Worm (Caenorhabditis elegans) whole organism, L2 larva: ENCODE measurements around the gene pycr-4.

ENCODE experiments used
- C34F6.9 ChIP-seq: fragments of 150-350 bp; optimal IDR thresholded peaks from 2 replicates; lab custom pipeline; 2014; ENCODE audit warnings: missing biosample characterization, missing genetic modification characterization
- F13H6.1 ChIP-seq: sonication (generic microtip); optimal IDR thresholded peaks from 2 replicates; lab custom pipeline; 2016; ENCODE audit warnings: missing genetic modification characterization, missing compliant biosample characterization
- R02D3.7 ChIP-seq: fragments of 150-350 bp; optimal IDR thresholded peaks from 2 replicates; lab custom pipeline; 2014; ENCODE audit warnings: missing biosample characterization, missing genetic modification characterization
- ZK546.5 ChIP-seq: sonication (generic microtip); optimal IDR thresholded peaks from 2 replicates; lab custom pipeline; 2017; ENCODE audit warnings: missing biosample characterization, missing genetic modification characterization
- alr-1 ChIP-seq: fragments of 150-350 bp; optimal IDR thresholded peaks from 2 replicates; lab custom pipeline; 2014; ENCODE audit warnings: missing biosample characterization, missing genetic modification characterization
- ama-1 ChIP-seq: fragments of 150-350 bp; optimal IDR thresholded peaks from 2 replicates; lab custom pipeline; 2018; ENCODE audit warnings: inconsistent platforms
- blmp-1 ChIP-seq: sonication (generic microtip); optimal IDR thresholded peaks from 2 replicates; lab custom pipeline; 2017; ENCODE audit warnings: missing genetic modification characterization, mild to moderate bottlenecking, missing compliant biosample characterization, antibody characterized with exemption, moderate library complexity; ENCODE audit not compliant: insufficient read depth
- ceh-16 ChIP-seq: fragments of 150-350 bp; optimal IDR thresholded peaks from 2 replicates; lab custom pipeline; 2014; ENCODE audit warnings: missing biosample characterization, missing genetic modification characterization
- ceh-82 ChIP-seq: fragments of 150-350 bp; optimal IDR thresholded peaks from 2 replicates; lab custom pipeline; 2014; ENCODE audit warnings: missing biosample characterization, missing genetic modification characterization
- crh-2 ChIP-seq: sonication (generic microtip); optimal IDR thresholded peaks from 2 replicates; lab custom pipeline; 2017; ENCODE audit warnings: missing biosample characterization, missing genetic modification characterization
- egl-27 ChIP-seq: sonication (generic microtip); optimal IDR thresholded peaks from 3 replicates; lab custom pipeline; 2017; ENCODE audit warnings: missing biosample characterization, missing genetic modification reagents, missing genetic modification characterization
- elt-1 ChIP-seq: fragments of 150-350 bp; optimal IDR thresholded peaks from 2 replicates; lab custom pipeline; 2014; ENCODE audit warnings: missing biosample characterization, missing genetic modification characterization
- elt-3 ChIP-seq: sonication (generic microtip); optimal IDR thresholded peaks from 2 replicates; lab custom pipeline; 2017; ENCODE audit warnings: missing biosample characterization, missing genetic modification characterization
- fos-1 ChIP-seq: fragments of 150-350 bp; optimal IDR thresholded peaks from 2 replicates; lab custom pipeline; 2014; ENCODE audit warnings: missing biosample characterization, missing genetic modification characterization
- gmeb-1 ChIP-seq: fragments of 150-350 bp; optimal IDR thresholded peaks from 2 replicates; lab custom pipeline; 2014; ENCODE audit warnings: missing biosample characterization, missing genetic modification characterization
- lin-11 ChIP-seq: fragments of 150-350 bp; sonication (generic microtip); optimal IDR thresholded peaks from 2 replicates; lab custom pipeline; 2014; ENCODE audit warnings: missing biosample characterization, missing genetic modification characterization, inconsistent platforms, mixed read lengths
- lin-13 ChIP-seq: fragments of 150-350 bp; optimal IDR thresholded peaks from 2 replicates; lab custom pipeline; 2014; ENCODE audit warnings: missing biosample characterization, missing genetic modification reagents, missing genetic modification characterization
- lin-39 ChIP-seq: fragments of 150-350 bp; optimal IDR thresholded peaks from 2 replicates; lab custom pipeline; 2014; ENCODE audit warnings: missing biosample characterization, missing genetic modification reagents, missing genetic modification characterization
- mab-5 ChIP-seq: fragments of 150-350 bp; optimal IDR thresholded peaks from 2 replicates; lab custom pipeline; 2014; ENCODE audit warnings: missing biosample characterization, missing genetic modification characterization
- mbf-1 ChIP-seq: sonication (generic microtip); optimal IDR thresholded peaks from 2 replicates; lab custom pipeline; 2017; ENCODE audit warnings: missing biosample characterization, missing genetic modification characterization
- mdl-1 ChIP-seq, 2 experiments: fragments of 150-350 bp in 1 of 2; sonication (generic microtip) in 1 of 2; optimal IDR thresholded peaks; 2 replicates each; lab custom pipeline; 2017; ENCODE audit warnings: missing biosample characterization in 2 of 2, missing genetic modification characterization in 2 of 2
- nhr-10 ChIP-seq: sonication (generic microtip); optimal IDR thresholded peaks from 2 replicates; lab custom pipeline; 2017; ENCODE audit warnings: missing biosample characterization, missing genetic modification characterization
- nhr-11 ChIP-seq: fragments of 150-350 bp; optimal IDR thresholded peaks from 2 replicates; lab custom pipeline; 2014; ENCODE audit warnings: missing biosample characterization, missing genetic modification characterization
- nhr-129 ChIP-seq: fragments of 150-350 bp; optimal IDR thresholded peaks from 2 replicates; lab custom pipeline; 2014; ENCODE audit warnings: missing biosample characterization, missing genetic modification characterization
- nhr-21 ChIP-seq: fragments of 150-350 bp; optimal IDR thresholded peaks from 2 replicates; lab custom pipeline; 2014; ENCODE audit warnings: missing biosample characterization, missing genetic modification characterization
- nhr-23 ChIP-seq: fragments of 150-350 bp; optimal IDR thresholded peaks from 2 replicates; lab custom pipeline; 2014; ENCODE audit warnings: missing biosample characterization, missing genetic modification reagents, missing genetic modification characterization
- nhr-237 ChIP-seq: fragments of 150-350 bp; optimal IDR thresholded peaks from 2 replicates; lab custom pipeline; 2014; ENCODE audit warnings: missing biosample characterization, missing genetic modification characterization
- nhr-6 ChIP-seq: fragments of 150-350 bp; optimal IDR thresholded peaks from 2 replicates; lab custom pipeline; 2014; ENCODE audit warnings: missing biosample characterization, missing genetic modification characterization
- nhr-77 ChIP-seq: fragments of 150-350 bp; optimal IDR thresholded peaks from 2 replicates; lab custom pipeline; 2014; ENCODE audit warnings: missing biosample characterization, missing genetic modification characterization
- peb-1 ChIP-seq: fragments of 150-350 bp; optimal IDR thresholded peaks from 2 replicates; lab custom pipeline; 2014; ENCODE audit warnings: missing biosample characterization, missing genetic modification characterization
- sem-4 ChIP-seq: fragments of 150-350 bp; optimal IDR thresholded peaks from 2 replicates; lab custom pipeline; 2014; ENCODE audit warnings: missing biosample characterization, missing genetic modification reagents, missing genetic modification characterization
- skn-1 ChIP-seq: sonication (generic microtip); optimal IDR thresholded peaks from 2 replicates; lab custom pipeline; 2017; ENCODE audit warnings: missing biosample characterization, missing genetic modification characterization
- sma-3 ChIP-seq: sonication (generic microtip); optimal IDR thresholded peaks from 2 replicates; lab custom pipeline; 2016; ENCODE audit warnings: missing genetic modification reagents, missing genetic modification characterization, missing compliant biosample characterization
- sma-9 ChIP-seq, 2 experiments: fragments of 150-350 bp in 1 of 2; sonication (generic microtip) in 1 of 2; optimal IDR thresholded peaks; 2 replicates each; lab custom pipeline; 2014 to 2016; ENCODE audit warnings: missing genetic modification characterization in 2 of 2, mild to moderate bottlenecking in 1 of 2, missing biosample characterization in 1 of 2, missing compliant biosample characterization in 1 of 2, missing genetic modification reagents in 1 of 2, moderate library complexity in 1 of 2
- snpc-4 ChIP-seq: fragments of 150-350 bp; optimal IDR thresholded peaks from 2 replicates; lab custom pipeline; 2014; ENCODE audit warnings: missing biosample characterization, missing genetic modification characterization
- unc-39 ChIP-seq: fragments of 150-350 bp; optimal IDR thresholded peaks from 2 replicates; lab custom pipeline; 2014; ENCODE audit warnings: missing biosample characterization, missing genetic modification characterization
- unc-55 ChIP-seq: fragments of 150-350 bp; sonication (generic microtip); optimal IDR thresholded peaks from 3 replicates; lab custom pipeline; 2014; ENCODE audit warnings: missing biosample characterization, missing genetic modification reagents, missing genetic modification characterization
- unc-62 ChIP-seq: fragments of 150-350 bp; optimal IDR thresholded peaks from 2 replicates; lab custom pipeline; 2014; ENCODE audit warnings: missing biosample characterization, missing genetic modification reagents, missing genetic modification characterization
- zag-1 ChIP-seq: fragments of 150-350 bp; optimal IDR thresholded peaks from 2 replicates; lab custom pipeline; 2014; ENCODE audit warnings: missing biosample characterization, missing genetic modification characterization
- ztf-1 ChIP-seq: fragments of 200-800 bp; sonication (Bioruptor generic); conservative IDR thresholded peaks from 2 replicates; pipeline ENCODE4 v1.3.6; 2022; ENCODE audit warnings: missing genetic modification characterization, missing compliant biosample characterization
- ztf-11 ChIP-seq: sonication (generic microtip); optimal IDR thresholded peaks from 2 replicates; lab custom pipeline; 2017; ENCODE audit warnings: missing biosample characterization, missing genetic modification characterization

pycr-4 gene

ce11 chrIV:7488457-7488783 is 11.3 kb upstream of the pycr-4 start:
- TF ChIP-seq nhr-77 (tag; lab: Kevin White, UChicago) (no peak), sma-3 (GFP tag; lab: Kevin White, UChicago) (no peak), C34F6.9 (tag; lab: Kevin White, UChicago) (no peak), fos-1 (no peak), sem-4 (tag; lab: Kevin White, UChicago) (no peak), elt-1 (tag; lab: Kevin White, UChicago) (no peak), mdl-1 (tag; optimal IDR thresholded peaks at IDR 0.05; lab: Kevin White, UChicago) (no peak), nhr-23 (tag; lab: Kevin White, UChicago) (no peak), nhr-6 (tag; lab: Kevin White, UChicago) (no peak), mbf-1 (tag; lab: Kevin White, UChicago) (no peak), unc-62 (no peak), nhr-11 (no peak), nhr-129 (tag; lab: Kevin White, UChicago) (no peak), ama-1 (lab: Kevin White, UChicago) (no peak), ceh-16 (tag; lab: Kevin White, UChicago) (no peak), lin-39 (no peak), unc-55 (GFP tag; lab: Kevin White, UChicago) (no peak), mab-5 (tag; lab: Kevin White, UChicago) (no peak)

ce11 chrIV:7487554-7488456 is 10.7 kb upstream of the pycr-4 start, which contains the start of the genes his-60 and his-59:
Gene his-60, minus strand, starts transcription at chrIV:7487992.
Gene his-59, plus strand, starts transcription at chrIV:7488249.
- TF ChIP-seq ztf-1 (GFP tag; lab: Robert Waterston, UW) = no peak
- no peak for TF ChIP-seq C34F6.9 (tag; lab: Kevin White, UChicago)
- no peak for TF ChIP-seq blmp-1 (tag; lab: Kevin White, UChicago)
- no peak for TF ChIP-seq lin-11
- no peak for TF ChIP-seq ceh-82 (tag; lab: Kevin White, UChicago)
- peak; percentile 29 for TF ChIP-seq lin-13
- peak; percentile 63 for TF ChIP-seq sma-9 (GFP tag; optimal IDR thresholded peaks at IDR 0.05; lab: Kevin White, UChicago)
- no peak for TF ChIP-seq sma-9 (tag; optimal IDR thresholded peaks at IDR 0.05; lab: Kevin White, UChicago)
- TF ChIP-seq unc-62 = no peak
- TF ChIP-seq ceh-16 (tag; lab: Kevin White, UChicago) = peak; percentile 96
- TF ChIP-seq unc-39 (tag; lab: Kevin White, UChicago) = no peak
- no peak for TF ChIP-seq nhr-21 (tag; lab: Kevin White, UChicago)
- peak; percentile 19 for TF ChIP-seq crh-2 (tag; lab: Kevin White, UChicago)
- no peak for TF ChIP-seq ztf-11 (tag; lab: Kevin White, UChicago)
- no peak for TF ChIP-seq nhr-6 (tag; lab: Kevin White, UChicago)
- TF ChIP-seq mab-5 (tag; lab: Kevin White, UChicago) = peak; percentile 58
- no peak for TF ChIP-seq nhr-129 (tag; lab: Kevin White, UChicago)
- TF ChIP-seq fos-1 = peak; percentile 2
- TF ChIP-seq ZK546.5 (tag; lab: Kevin White, UChicago) = no peak
- TF ChIP-seq skn-1 (tag; lab: Kevin White, UChicago) = no peak
- TF ChIP-seq F13H6.1 = no peak
- no peak for TF ChIP-seq lin-39
- TF ChIP-seq sma-3 (GFP tag; lab: Kevin White, UChicago) = peak; percentile 12
- TF ChIP-seq ama-1 (lab: Kevin White, UChicago) = no peak
- TF ChIP-seq R02D3.7 = no peak
- no peak for TF ChIP-seq gmeb-1
- TF ChIP-seq zag-1 (tag; lab: Kevin White, UChicago) = no peak
- no peak for TF ChIP-seq mdl-1 (tag; optimal IDR thresholded peaks at IDR 0.05; lab: Kevin White, UChicago)
- TF ChIP-seq nhr-23 (tag; lab: Kevin White, UChicago) = no peak
- no peak for TF ChIP-seq peb-1 (tag; lab: Kevin White, UChicago)
- no peak for TF ChIP-seq nhr-237
- no peak for TF ChIP-seq snpc-4
- TF ChIP-seq elt-1 (tag; lab: Kevin White, UChicago) = no peak
- no peak for TF ChIP-seq mbf-1 (tag; lab: Kevin White, UChicago)
- TF ChIP-seq unc-55 (GFP tag; lab: Kevin White, UChicago) = no peak
- no peak for TF ChIP-seq nhr-10 (tag; lab: Kevin White, UChicago)
- TF ChIP-seq elt-3 (tag; lab: Kevin White, UChicago) = no peak
- TF ChIP-seq nhr-77 (tag; lab: Kevin White, UChicago) = no peak
- no peak for TF ChIP-seq egl-27
- TF ChIP-seq alr-1 (tag; lab: Kevin White, UChicago) = no peak
- peak; percentile 11 for TF ChIP-seq sem-4 (tag; lab: Kevin White, UChicago)
- TF ChIP-seq, all 48 proteins: peak for 8
